Worm (Caenorhabditis elegans) whole organism, mixed stage, embryonic: ENCODE measurements around the gene eat-20.

Experiments
- bed-3 ChIP-seq: fragments of 200-800 bp; sonication (Bioruptor generic); optimal IDR thresholded peaks from 3 replicates; lab custom pipeline; 2018; ENCODE audit warnings: mild to moderate bottlenecking, missing genetic modification characterization, moderate library complexity, missing compliant biosample characterization
- blmp-1 ChIP-seq: fragments of 150-350 bp; optimal IDR thresholded peaks from 2 replicates; lab custom pipeline; 2014; ENCODE audit warnings: missing biosample characterization, missing genetic modification characterization
- ceh-39 ChIP-seq: fragments of 150-350 bp; optimal IDR thresholded peaks from 2 replicates; lab custom pipeline; 2014; ENCODE audit warnings: missing biosample characterization, missing genetic modification characterization
- ceh-43 ChIP-seq: fragments of 200-800 bp; sonication (Bioruptor generic); optimal IDR thresholded peaks from 2 replicates; lab custom pipeline; 2018; ENCODE audit warnings: mild to moderate bottlenecking, missing genetic modification characterization, moderate library complexity, missing compliant biosample characterization
- ceh-83 ChIP-seq: fragments of 200-800 bp; sonication (Bioruptor generic); optimal IDR thresholded peaks from 2 replicates; lab custom pipeline; 2018; ENCODE audit warnings: mild to moderate bottlenecking, missing genetic modification characterization, missing compliant biosample characterization
- ces-1 ChIP-seq: fragments of 150-350 bp; optimal IDR thresholded peaks from 2 replicates; lab custom pipeline; 2014; ENCODE audit warnings: missing biosample characterization, missing genetic modification reagents, missing genetic modification characterization
- cnd-1 ChIP-seq: fragments of 200-800 bp; sonication (Bioruptor generic); optimal IDR thresholded peaks from 2 replicates; lab custom pipeline; 2018; ENCODE audit warnings: mild to moderate bottlenecking, missing genetic modification characterization, missing compliant biosample characterization
- drap-1 ChIP-seq: fragments of 200-800 bp; sonication (Bioruptor generic); optimal IDR thresholded peaks from 3 replicates; lab custom pipeline; 2018; ENCODE audit warnings: mild to moderate bottlenecking, missing genetic modification characterization, missing compliant biosample characterization
- elt-1 ChIP-seq: sonication (generic microtip); optimal IDR thresholded peaks from 2 replicates; lab custom pipeline; 2017; ENCODE audit warnings: missing genetic modification characterization, mild to moderate bottlenecking, missing compliant biosample characterization, antibody characterized with exemption, moderate library complexity, borderline replicate concordance; ENCODE audit not compliant: insufficient read depth
- elt-3 ChIP-seq: fragments of 150-350 bp; optimal IDR thresholded peaks from 2 replicates; lab custom pipeline; 2014; ENCODE audit warnings: missing biosample characterization, missing genetic modification characterization
- flh-1 ChIP-seq: fragments of 200-800 bp; sonication (Bioruptor generic); optimal IDR thresholded peaks from 2 replicates; lab custom pipeline; 2018; ENCODE audit warnings: mild to moderate bottlenecking, missing genetic modification characterization, moderate library complexity, missing compliant biosample characterization
- ham-2 ChIP-seq: fragments of 200-800 bp; sonication (Bioruptor generic); optimal IDR thresholded peaks from 2 replicates; lab custom pipeline; 2018; ENCODE audit warnings: mild to moderate bottlenecking, missing genetic modification characterization, missing compliant biosample characterization
- hlh-1 ChIP-seq: fragments of 150-350 bp; optimal IDR thresholded peaks from 2 replicates; lab custom pipeline; 2014; ENCODE audit warnings: missing biosample characterization, missing genetic modification reagents, missing genetic modification characterization
- lin-13 ChIP-seq: fragments of 150-350 bp; optimal IDR thresholded peaks from 2 replicates; lab custom pipeline; 2014; ENCODE audit warnings: missing biosample characterization, missing genetic modification characterization
- mab-5 ChIP-seq: fragments of 150-350 bp; optimal IDR thresholded peaks from 2 replicates; lab custom pipeline; 2014; ENCODE audit warnings: missing biosample characterization, missing genetic modification characterization
- mep-1 ChIP-seq: fragments of 150-350 bp; optimal IDR thresholded peaks from 2 replicates; lab custom pipeline; 2017; ENCODE audit warnings: missing biosample characterization, missing genetic modification reagents, missing genetic modification characterization, inconsistent platforms
- mls-2 ChIP-seq: sonication (generic microtip); optimal IDR thresholded peaks from 2 replicates; lab custom pipeline; 2016; ENCODE audit warnings: mild to moderate bottlenecking, missing genetic modification characterization, moderate library complexity, missing compliant biosample characterization
- nhr-12 ChIP-seq: fragments of 150-350 bp; optimal IDR thresholded peaks from 2 replicates; lab custom pipeline; 2014; ENCODE audit warnings: missing biosample characterization, missing genetic modification characterization
- nhr-2 ChIP-seq: fragments of 150-350 bp; optimal IDR thresholded peaks from 2 replicates; lab custom pipeline; 2014; ENCODE audit warnings: missing biosample characterization, missing genetic modification characterization
- nhr-237 ChIP-seq: fragments of 150-350 bp; optimal IDR thresholded peaks from 2 replicates; lab custom pipeline; 2014; ENCODE audit warnings: missing biosample characterization, missing genetic modification characterization
- nhr-28 ChIP-seq: fragments of 150-350 bp; optimal IDR thresholded peaks from 2 replicates; lab custom pipeline; 2014; ENCODE audit warnings: missing biosample characterization, missing genetic modification characterization
- nhr-76 ChIP-seq: sonication (generic microtip); optimal IDR thresholded peaks from 2 replicates; lab custom pipeline; 2017; ENCODE audit warnings: missing biosample characterization, missing genetic modification characterization
- pha-4 ChIP-seq: fragments of 150-350 bp; optimal IDR thresholded peaks from 2 replicates; lab custom pipeline; 2018; ENCODE audit warnings: missing biosample characterization, missing genetic modification reagents, missing genetic modification characterization
- sem-2 ChIP-seq: fragments of 200-800 bp; sonication (Bioruptor generic); optimal IDR thresholded peaks from 2 replicates; lab custom pipeline; 2018; ENCODE audit warnings: mild to moderate bottlenecking, missing genetic modification characterization, missing compliant biosample characterization
- snpc-4 ChIP-seq: fragments of 150-350 bp; optimal IDR thresholded peaks from 2 replicates; lab custom pipeline; 2014; ENCODE audit warnings: missing biosample characterization, missing genetic modification characterization
- sptf-1 ChIP-seq: sonication (generic microtip); optimal IDR thresholded peaks from 2 replicates; lab custom pipeline; 2017; ENCODE audit warnings: mild to moderate bottlenecking, missing genetic modification characterization, moderate library complexity, missing compliant biosample characterization
- unc-120 ChIP-seq: sonication (generic microtip); optimal IDR thresholded peaks from 2 replicates; lab custom pipeline; 2017; ENCODE audit warnings: missing genetic modification characterization, missing compliant biosample characterization; ENCODE audit not compliant: poor library complexity, severe bottlenecking
- unc-39 ChIP-seq: fragments of 150-350 bp; optimal IDR thresholded peaks from 2 replicates; lab custom pipeline; 2014; ENCODE audit warnings: missing biosample characterization, missing genetic modification characterization
- unc-62 ChIP-seq: fragments of 150-350 bp; optimal IDR thresholded peaks from 2 replicates; lab custom pipeline; 2014; ENCODE audit warnings: missing biosample characterization, missing genetic modification reagents, missing genetic modification characterization
- zip-8 ChIP-seq: fragments of 150-350 bp; optimal IDR thresholded peaks from 2 replicates; lab custom pipeline; 2014; ENCODE audit warnings: missing biosample characterization, missing genetic modification characterization

The eat-20 gene

DNA sequence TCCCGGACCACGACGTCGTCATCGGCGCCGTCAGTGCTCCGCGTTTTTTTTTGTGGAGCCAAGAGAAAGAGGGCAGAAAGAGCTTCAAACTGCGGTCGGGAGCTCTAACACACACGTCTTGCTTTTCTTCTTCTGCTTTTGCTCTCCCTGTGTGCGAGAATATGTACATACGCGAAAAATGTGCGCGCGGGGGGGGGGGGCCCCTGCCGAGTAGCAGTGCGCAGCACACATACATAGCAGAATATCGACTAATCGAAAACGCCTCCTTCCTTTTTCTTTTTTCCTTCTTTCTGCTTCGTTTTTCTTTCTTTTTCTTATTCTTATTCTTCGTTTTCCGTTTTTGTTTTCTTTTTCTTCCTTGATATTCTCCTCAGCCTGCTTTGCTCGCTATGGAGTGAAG lies 56.8 kb downstream of the eat-20 start:
- TF ChIP-seq ces-1 (GFP tag; lab: Kevin White, UChicago) (peak; percentile 20), zip-8 (tag; lab: Kevin White, UChicago) (no peak), mls-2 (tag; lab: Kevin White, UChicago) (peak; percentile 48), sptf-1 (tag; lab: Kevin White, UChicago) (peak; percentile 39)

DNA sequence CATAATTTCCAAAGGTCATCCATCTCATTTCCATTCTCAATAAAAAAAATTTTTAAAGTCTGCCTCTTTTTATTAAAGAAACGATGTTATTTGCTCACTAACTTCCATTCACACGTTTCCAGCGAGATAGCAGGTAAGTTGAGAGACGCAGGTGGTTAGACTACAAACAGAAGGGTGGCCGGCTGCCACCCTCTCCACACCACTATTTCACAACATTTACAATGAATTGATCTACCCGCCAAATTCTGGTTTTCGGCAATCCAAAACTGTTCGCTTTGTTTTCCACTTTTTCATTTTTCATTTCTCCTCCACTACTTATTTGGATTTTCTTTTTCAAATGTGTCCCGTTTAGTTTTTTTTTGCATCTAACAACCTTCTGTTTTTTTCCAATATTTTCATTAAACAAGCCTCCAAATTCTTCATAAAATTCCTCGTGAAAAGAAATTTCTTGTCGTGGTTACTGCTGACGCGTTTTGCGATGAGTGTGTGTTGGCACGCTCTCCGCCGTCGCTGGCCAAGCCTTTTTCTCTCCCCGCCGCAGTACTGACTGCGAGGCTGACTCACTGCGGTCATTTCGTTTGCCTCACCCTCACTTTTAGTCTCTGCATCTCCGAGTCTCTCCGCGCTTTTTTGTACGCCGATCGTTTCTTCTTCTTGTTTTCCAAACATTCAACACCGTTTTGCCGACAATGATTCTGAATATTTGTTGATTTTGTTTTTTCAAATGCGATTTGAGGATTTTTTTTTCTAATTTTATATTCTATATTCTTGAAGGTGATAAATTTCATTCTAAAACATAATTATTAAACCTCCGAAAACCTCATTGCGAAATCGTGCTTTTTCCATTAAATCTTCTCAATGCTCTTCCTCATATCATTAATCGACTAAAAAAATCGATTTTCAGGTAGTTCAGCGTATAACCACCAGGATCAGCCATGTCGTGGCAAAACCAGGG lies 58.5 kb downstream of the eat-20 start, which contains the start of gene dyn-1:
dyn-1 (plus strand) TSS at position 905 of the 955 bp plus-strand sequence.
- peak; percentile 42 for TF ChIP-seq unc-120 (tag; lab: Kevin White, UChicago)
- TF ChIP-seq nhr-28 (tag; lab: Kevin White, UChicago), result no peak
- TF ChIP-seq sem-2, result no peak
- TF ChIP-seq snpc-4, result no peak
- no peak for TF ChIP-seq bed-3 (GFP tag; lab: Kevin White, UChicago)
- TF ChIP-seq cnd-1, result peak; percentile 33
- peak; percentile 42 for TF ChIP-seq ham-2 (GFP tag; lab: Kevin White, UChicago)
- TF ChIP-seq elt-1 (tag; lab: Kevin White, UChicago), result no peak
- peak; percentile 31 for TF ChIP-seq lin-13 (tag; lab: Kevin White, UChicago)
- TF ChIP-seq nhr-76 (tag; lab: Kevin White, UChicago), result no peak
- no peak for TF ChIP-seq drap-1 (GFP tag; lab: Kevin White, UChicago)
- no peak for TF ChIP-seq mls-2 (tag; lab: Kevin White, UChicago)
- TF ChIP-seq pha-4 (tag; lab: Kevin White, UChicago), result no peak
- no peak for TF ChIP-seq mep-1 (tag; lab: Kevin White, UChicago)
- TF ChIP-seq unc-62 (GFP tag; lab: Kevin White, UChicago), result no peak
- peak; percentile 18 for TF ChIP-seq ces-1 (GFP tag; lab: Kevin White, UChicago)
- no peak for TF ChIP-seq nhr-237 (tag; lab: Kevin White, UChicago)

DNA sequence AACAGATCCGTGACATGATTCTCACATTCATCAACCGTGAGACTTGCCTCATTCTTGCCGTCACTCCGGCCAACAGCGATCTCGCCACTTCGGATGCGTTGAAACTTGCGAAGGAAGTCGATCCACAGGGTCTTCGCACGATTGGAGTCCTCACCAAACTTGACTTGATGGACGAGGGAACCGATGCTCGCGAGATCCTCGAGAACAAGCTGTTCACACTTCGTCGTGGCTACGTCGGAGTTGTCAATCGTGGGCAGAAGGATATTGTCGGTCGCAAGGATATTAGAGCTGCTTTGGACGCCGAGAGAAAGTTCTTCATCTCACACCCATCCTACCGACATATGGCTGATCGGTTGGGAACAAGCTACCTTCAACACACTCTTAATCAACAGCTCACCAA lies 59.8 kb downstream of the eat-20 start:
- TF ChIP-seq pha-4 (tag; lab: Kevin White, UChicago) (no peak), zip-8 (tag; lab: Kevin White, UChicago) (no peak), cnd-1 (no peak), ceh-39 (no peak), bed-3 (GFP tag; lab: Kevin White, UChicago) (no peak), ceh-83 (GFP tag; lab: Kevin White, UChicago) (no peak), nhr-2 (tag; lab: Kevin White, UChicago) (no peak), ceh-43 (GFP tag; lab: Kevin White, UChicago) (no peak), unc-39 (tag; lab: Kevin White, UChicago) (no peak), hlh-1 (tag; lab: Kevin White, UChicago) (no peak), lin-13 (tag; lab: Kevin White, UChicago) (no peak), nhr-12 (tag; lab: Kevin White, UChicago) (no peak), flh-1 (GFP tag; lab: Kevin White, UChicago) (no peak), ces-1 (GFP tag; lab: Kevin White, UChicago) (no peak), snpc-4 (no peak), sptf-1 (tag; lab: Kevin White, UChicago) (no peak), elt-3 (tag; lab: Kevin White, UChicago) (no peak)

DNA sequence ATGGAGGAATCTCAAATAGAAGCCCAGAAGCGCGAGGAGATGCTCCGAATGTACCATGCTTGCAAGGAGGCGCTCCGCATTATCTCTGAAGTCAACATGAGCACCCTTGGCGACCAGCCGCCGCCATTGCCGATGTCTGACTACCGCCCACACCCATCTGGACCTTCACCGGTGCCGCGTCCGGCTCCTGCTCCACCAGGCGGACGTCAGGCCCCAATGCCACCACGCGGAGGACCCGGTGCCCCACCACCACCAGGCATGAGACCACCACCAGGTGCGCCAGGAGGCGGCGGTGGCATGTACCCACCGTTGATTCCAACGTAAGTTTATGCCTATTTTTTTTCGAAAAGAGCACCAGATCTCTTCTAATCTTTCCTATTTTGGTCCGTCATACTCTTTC lies 62.2 kb downstream of the eat-20 start:
- TF ChIP-seq ceh-83 (GFP tag; lab: Kevin White, UChicago) (peak; percentile 10), ceh-43 (GFP tag; lab: Kevin White, UChicago) (no peak), mls-2 (tag; lab: Kevin White, UChicago) (no peak), blmp-1 (no peak), sptf-1 (tag; lab: Kevin White, UChicago) (no peak), mab-5 (tag; lab: Kevin White, UChicago) (no peak), nhr-12 (tag; lab: Kevin White, UChicago) (no peak), nhr-28 (tag; lab: Kevin White, UChicago) (no peak), bed-3 (GFP tag; lab: Kevin White, UChicago) (no peak)
- TF ChIP-seq, all 35 proteins: peak for 1
